Fruit fly (Drosophila melanogaster) whole organism, embryonic: ENCODE results near the gene CG2321.

Experiments
- ATbp ChIP-seq: fragments of 200-800 bp; sonication (Bioruptor generic); optimal IDR thresholded peaks from 2 replicates; lab custom pipeline; 2017; ENCODE audit warnings: missing biosample characterization, mild to moderate bottlenecking, missing genetic modification characterization, missing genetic modification reagents
- BtbVII ChIP-seq: fragments of 200-800 bp; sonication (Bioruptor generic); optimal IDR thresholded peaks from 3 replicates; lab custom pipeline; 2017; ENCODE audit warnings: missing biosample characterization, mild to moderate bottlenecking, missing genetic modification characterization
- CG14667 ChIP-seq: fragments of 200-800 bp; sonication (Bioruptor generic); IDR thresholded peaks from 2 replicates; pipeline ENCODE4 v1.3.6; 2022; ENCODE audit warnings: missing biosample characterization, missing genetic modification characterization
- CG1529 ChIP-seq: fragments of 200-800 bp; sonication (Bioruptor generic); optimal IDR thresholded peaks from 3 replicates; lab custom pipeline; 2018; ENCODE audit warnings: missing biosample characterization, missing genetic modification characterization
- CG1602 ChIP-seq: fragments of 200-800 bp; sonication (Bioruptor generic); optimal IDR thresholded peaks from 3 replicates; lab custom pipeline; 2016; ENCODE audit warnings: missing biosample characterization, missing genetic modification characterization
- CG16815 ChIP-seq: fragments of 200-800 bp; sonication (Bioruptor generic); optimal IDR thresholded peaks from 3 replicates; lab custom pipeline; 2017; ENCODE audit warnings: missing biosample characterization, mild to moderate bottlenecking, missing genetic modification characterization
- CG18764 ChIP-seq: fragments of 200-800 bp; sonication (Bioruptor generic); optimal IDR thresholded peaks from 3 replicates; lab custom pipeline; 2016; ENCODE audit warnings: missing biosample characterization, missing genetic modification characterization
- CG32767 ChIP-seq: fragments of 200-800 bp; sonication (Bioruptor generic); IDR thresholded peaks from 2 replicates; pipeline ENCODE4 v1.3.6; 2022; ENCODE audit warnings: missing biosample characterization, missing genetic modification characterization
- CG4617 ChIP-seq: fragments of 200-800 bp; sonication (Bioruptor generic); optimal IDR thresholded peaks from 3 replicates; lab custom pipeline; 2016; ENCODE audit warnings: missing biosample characterization, missing genetic modification characterization, borderline replicate concordance
- CG7357 ChIP-seq: fragments of 200-800 bp; sonication (Bioruptor generic); IDR thresholded peaks from 3 replicates; pipeline ENCODE4 v1.3.6; 2022; ENCODE audit warnings: missing biosample characterization, missing genetic modification characterization
- CG7786 ChIP-seq: fragments of 200-800 bp; sonication (Bioruptor generic); optimal IDR thresholded peaks from 2 replicates; lab custom pipeline; 2016; ENCODE audit warnings: missing biosample characterization, missing genetic modification characterization
- CG9437 ChIP-seq: fragments of 200-800 bp; sonication (Bioruptor generic); optimal IDR thresholded peaks from 2 replicates; lab custom pipeline; 2018; ENCODE audit warnings: missing biosample characterization, mild to moderate bottlenecking, missing genetic modification characterization
- CTCF ChIP-seq: fragments of 200-800 bp; sonication (Bioruptor generic); optimal IDR thresholded peaks from 2 replicates; lab custom pipeline; 2017; ENCODE audit warnings: missing biosample characterization, mild to moderate bottlenecking, missing genetic modification characterization, moderate library complexity
- Dbx ChIP-seq: fragments of 200-800 bp; sonication (Bioruptor generic); IDR thresholded peaks from 3 replicates; pipeline ENCODE4 v1.3.6; 2022; ENCODE audit warnings: missing biosample characterization, missing genetic modification characterization
- E2f2 ChIP-seq: fragments of 200-800 bp; sonication (Bioruptor generic); IDR thresholded peaks from 2 replicates; pipeline ENCODE4 v1.3.6; 2022; ENCODE audit warnings: missing biosample characterization, missing genetic modification characterization
- Ets97D ChIP-seq: fragments of 200-800 bp; sonication (Bioruptor generic); optimal IDR thresholded peaks from 3 replicates; lab custom pipeline; 2016; ENCODE audit warnings: missing biosample characterization, missing genetic modification characterization
- GATAe ChIP-seq: fragments of 200-800 bp; sonication (Bioruptor generic); conservative IDR thresholded peaks from 2 replicates; pipeline ENCODE4 v1.3.6; 2022; ENCODE audit warnings: missing biosample characterization, missing genetic modification characterization
- H15 ChIP-seq: fragments of 200-800 bp; sonication (Bioruptor generic); IDR thresholded peaks from 3 replicates; pipeline ENCODE4 v1.3.6; 2022; ENCODE audit warnings: missing biosample characterization, missing genetic modification characterization
- H2.0 ChIP-seq: fragments of 200-800 bp; sonication (Bioruptor generic); IDR thresholded peaks from 2 replicates; pipeline ENCODE4 v1.3.6; 2022; ENCODE audit warnings: missing biosample characterization, missing genetic modification characterization
- Jarid2 ChIP-seq: fragments of 200-800 bp; sonication (Bioruptor generic); optimal IDR thresholded peaks from 3 replicates; lab custom pipeline; 2017; ENCODE audit warnings: mild to moderate bottlenecking, missing biosample characterization, missing genetic modification reagents, missing genetic modification characterization
- MESR4 ChIP-seq: fragments of 200-800 bp; sonication (Bioruptor generic); optimal IDR thresholded peaks from 2 replicates; lab custom pipeline; 2018; ENCODE audit warnings: missing biosample characterization, mild to moderate bottlenecking, missing genetic modification characterization, moderate library complexity
- NC2α ChIP-seq: fragments of 200-800 bp; sonication (Bioruptor generic); optimal IDR thresholded peaks from 2 replicates; lab custom pipeline; 2016; ENCODE audit warnings: missing biosample characterization, missing genetic modification characterization
- Oli ChIP-seq: fragments of 200-800 bp; sonication (Bioruptor generic); optimal IDR thresholded peaks from 2 replicates; lab custom pipeline; 2018; ENCODE audit warnings: missing biosample characterization, mild to moderate bottlenecking, missing genetic modification characterization, moderate library complexity
- Opbp ChIP-seq: fragments of 200-800 bp; sonication (Bioruptor generic); IDR thresholded peaks from 3 replicates; pipeline ENCODE4 v1.3.6; 2022; ENCODE audit warnings: missing biosample characterization, missing genetic modification characterization; ENCODE audit not compliant: partially characterized antibody
- Pdp1 ChIP-seq, 2 experiments: fragments of 200-800 bp; sonication (Bioruptor generic); optimal IDR thresholded peaks; 3 replicates each; lab custom pipeline; 2016; ENCODE audit warnings: missing biosample characterization in 2 of 2, missing genetic modification characterization in 2 of 2, mild to moderate bottlenecking in 1 of 2, moderate library complexity in 1 of 2
- Ptx1 ChIP-seq: fragments of 200-800 bp; sonication (Bioruptor generic); IDR thresholded peaks from 2 replicates; pipeline ENCODE4 v1.3.6; 2022; ENCODE audit warnings: missing biosample characterization, missing genetic modification characterization
- Sox102F ChIP-seq: fragments of 200-800 bp; sonication (Bioruptor generic); optimal IDR thresholded peaks from 2 replicates; lab custom pipeline; 2018; ENCODE audit warnings: missing biosample characterization, mild to moderate bottlenecking, missing genetic modification characterization, moderate library complexity
- Usf ChIP-seq: fragments of 200-800 bp; sonication (Bioruptor generic); optimal IDR thresholded peaks from 2 replicates; lab custom pipeline; 2017; ENCODE audit warnings: missing genotype, missing biosample characterization, missing genetic modification characterization
- Vsx1 ChIP-seq: fragments of 200-800 bp; sonication (Bioruptor generic); optimal IDR thresholded peaks from 2 replicates; lab custom pipeline; 2017; ENCODE audit warnings: missing biosample characterization, mild to moderate bottlenecking, missing genetic modification characterization, missing genetic modification reagents
- ara ChIP-seq: fragments of 200-800 bp; sonication (Bioruptor generic); IDR thresholded peaks from 2 replicates; pipeline ENCODE4 v1.3.6; 2022; ENCODE audit warnings: missing biosample characterization, missing genetic modification characterization
- bowl ChIP-seq: fragments of 200-800 bp; sonication (Bioruptor generic); IDR thresholded peaks from 2 replicates; pipeline ENCODE4 v1.3.6; 2022; ENCODE audit warnings: missing biosample characterization, missing genetic modification characterization
- corto ChIP-seq: fragments of 200-800 bp; sonication (Bioruptor generic); optimal IDR thresholded peaks from 2 replicates; lab custom pipeline; 2016; ENCODE audit warnings: missing biosample characterization, mild to moderate bottlenecking, missing genetic modification characterization, moderate library complexity
- emc ChIP-seq: fragments of 200-800 bp; sonication (Bioruptor generic); optimal IDR thresholded peaks from 2 replicates; lab custom pipeline; 2016; ENCODE audit warnings: missing biosample characterization, missing genetic modification characterization
- gsb ChIP-seq: fragments of 200-800 bp; sonication (Bioruptor generic); IDR thresholded peaks from 2 replicates; pipeline ENCODE4 v1.3.6; 2022; ENCODE audit warnings: missing biosample characterization, missing genetic modification characterization
- h ChIP-seq: fragments of >200 bp; optimal IDR thresholded peaks from 2 replicates; lab custom pipeline; 2017
- hbn ChIP-seq: fragments of 200-800 bp; sonication (Bioruptor generic); IDR thresholded peaks from 2 replicates; pipeline ENCODE4 v1.3.6; 2022; ENCODE audit warnings: missing biosample characterization, missing genetic modification characterization; ENCODE audit not compliant: partially characterized antibody
- ken ChIP-seq: fragments of 200-800 bp; sonication (Bioruptor generic); IDR thresholded peaks from 3 replicates; pipeline ENCODE4 v1.3.6; 2022; ENCODE audit warnings: missing biosample characterization, missing genetic modification characterization
- mam ChIP-seq: fragments of 200-800 bp; sonication (Bioruptor generic); optimal IDR thresholded peaks from 3 replicates; lab custom pipeline; 2016; ENCODE audit warnings: missing biosample characterization, missing genetic modification characterization
- p53 ChIP-seq: fragments of 200-800 bp; sonication (Bioruptor generic); optimal IDR thresholded peaks from 2 replicates; lab custom pipeline; 2016; ENCODE audit warnings: missing biosample characterization, missing genetic modification characterization
- rib ChIP-seq: fragments of 200-800 bp; sonication (Bioruptor generic); IDR thresholded peaks from 2 replicates; pipeline ENCODE4 v1.3.6; 2022; ENCODE audit warnings: missing biosample characterization, missing genetic modification characterization
- sd ChIP-seq: fragments of 200-800 bp; sonication (Bioruptor generic); optimal IDR thresholded peaks from 3 replicates; lab custom pipeline; 2018; ENCODE audit warnings: missing biosample characterization, mild to moderate bottlenecking, missing genetic modification characterization, moderate library complexity
- sens-2 ChIP-seq: fragments of 200-800 bp; sonication (Bioruptor generic); IDR thresholded peaks from 2 replicates; pipeline ENCODE4 v1.3.6; 2022; ENCODE audit warnings: missing biosample characterization, missing genetic modification characterization
- seq ChIP-seq: fragments of 200-800 bp; sonication (Bioruptor generic); IDR thresholded peaks from 2 replicates; pipeline ENCODE4 v1.3.6; 2022; ENCODE audit warnings: missing biosample characterization, missing genetic modification characterization
- shn ChIP-seq: fragments of 200-800 bp; sonication (Bioruptor generic); optimal IDR thresholded peaks from 3 replicates; lab custom pipeline; 2016; ENCODE audit warnings: missing biosample characterization, missing genetic modification characterization
- slbo ChIP-seq: fragments of 200-800 bp; sonication (Bioruptor generic); IDR thresholded peaks from 2 replicates; pipeline ENCODE4 v1.3.6; 2022; ENCODE audit warnings: missing biosample characterization, missing genetic modification characterization
- slou ChIP-seq: fragments of 200-800 bp; sonication (Bioruptor generic); optimal IDR thresholded peaks from 3 replicates; lab custom pipeline; 2016; ENCODE audit warnings: missing biosample characterization, missing genetic modification characterization
- sna ChIP-seq: fragments of 200-800 bp; sonication (Bioruptor generic); IDR thresholded peaks from 2 replicates; pipeline ENCODE4 v1.3.6; 2022; ENCODE audit warnings: missing biosample characterization, missing genetic modification characterization; ENCODE audit not compliant: partially characterized antibody
- sqz ChIP-seq: fragments of 200-800 bp; sonication (Bioruptor generic); optimal IDR thresholded peaks from 3 replicates; lab custom pipeline; 2018; ENCODE audit warnings: missing biosample characterization, mild to moderate bottlenecking, missing genetic modification characterization
- tin ChIP-seq: fragments of 200-800 bp; sonication (Bioruptor generic); optimal IDR thresholded peaks from 3 replicates; lab custom pipeline; 2016; ENCODE audit warnings: missing biosample characterization, missing genetic modification characterization
- tup ChIP-seq: fragments of 200-800 bp; sonication (Bioruptor generic); optimal IDR thresholded peaks from 2 replicates; lab custom pipeline; 2016; ENCODE audit warnings: missing biosample characterization, mild to moderate bottlenecking, missing genetic modification characterization, moderate library complexity
- zfh1 ChIP-seq: fragments of 200-800 bp; sonication (Bioruptor generic); IDR thresholded peaks from 3 replicates; pipeline ENCODE4 v1.3.6; 2022; ENCODE audit warnings: missing biosample characterization, missing genetic modification characterization

CG2321 gene

dm6 chr3R:29478952-29479538 lies 10.0 kb downstream of the CG2321 start (continued):
- peak; percentile 4 for TF ChIP-seq tin (GFP tag; lab: Kevin White, UChicago)
- no peak for TF ChIP-seq CG4617 (GFP tag; lab: Kevin White, UChicago)
- TF ChIP-seq CG16815: no peak
- no peak for TF ChIP-seq MESR4 (GFP tag; lab: Kevin White, UChicago)
- 0 out of 2 replicates have a peak, but pooled peaks have one; percentile 15 for TF ChIP-seq CG32767
- peak; percentile 76 for TF ChIP-seq ken (GFP tag; lab: Robert Waterston, UW)
- no peak for TF ChIP-seq CG1602 (GFP tag; lab: Kevin White, UChicago)
- TF ChIP-seq bowl (GFP tag; lab: Robert Waterston, UW): peak; percentile 58; the same call in 1 of the 2 replicates
- peak; percentile 58; the same call in 1 of the 2 replicates for TF ChIP-seq H2.0 (GFP tag; lab: Robert Waterston, UW)
- no peak for TF ChIP-seq h (lab: Kevin White, UChicago)
- no peak for TF ChIP-seq sna (GFP tag; lab: Robert Waterston, UW)
- TF ChIP-seq hbn (GFP tag; lab: Robert Waterston, UW): no peak
- peak; percentile 47; the same call in 1 of the 3 replicates for TF ChIP-seq CG7357 (GFP tag; lab: Robert Waterston, UW)
- TF ChIP-seq slbo (GFP tag; lab: Robert Waterston, UW): peak; percentile 70
- peak; percentile 49 for TF ChIP-seq sqz
- peak; percentile 60 for TF ChIP-seq E2f2 (GFP tag; lab: Robert Waterston, UW)
- peak; percentile 51 for TF ChIP-seq ara (GFP tag; lab: Robert Waterston, UW)
- peak; percentile 55; the same call in 2 of the 3 replicates for TF ChIP-seq Dbx (GFP tag; lab: Robert Waterston, UW)
- TF ChIP-seq CG9437 (GFP tag; lab: Kevin White, UChicago): peak; percentile 15
- peak; percentile 32 for TF ChIP-seq CTCF (GFP tag; lab: Kevin White, UChicago)
- TF ChIP-seq Pdp1 (GFP tag; optimal IDR thresholded peaks at IDR 0.05; lab: Kevin White, UChicago): peak; percentile 31 to 34
- no peak for TF ChIP-seq slou (GFP tag; lab: Kevin White, UChicago)
- TF ChIP-seq corto: no peak
- no peak for TF ChIP-seq shn (GFP tag; lab: Kevin White, UChicago)
- peak; percentile 78 for TF ChIP-seq BtbVII (GFP tag; lab: Kevin White, UChicago)
- no peak for TF ChIP-seq p53 (GFP tag; lab: Kevin White, UChicago)
- TF ChIP-seq Sox102F (GFP tag; lab: Kevin White, UChicago): peak; percentile 83
- TF ChIP-seq Usf: no peak
- TF ChIP-seq mam (GFP tag; lab: Kevin White, UChicago): peak; percentile 13
- peak; percentile 37 for TF ChIP-seq CG7786 (GFP tag; lab: Kevin White, UChicago)
- TF ChIP-seq ATbp (GFP tag; lab: Kevin White, UChicago): peak; percentile 61
- TF ChIP-seq rib (GFP tag; lab: Robert Waterston, UW): no peak
- peak; percentile 69 for TF ChIP-seq CG14667
- peak; percentile 29; the same call in 1 of the 2 replicates for TF ChIP-seq gsb (GFP tag; lab: Robert Waterston, UW)
- peak; percentile 11 for TF ChIP-seq CG1529 (GFP tag; lab: Kevin White, UChicago)
- peak; percentile 61 for TF ChIP-seq sd
- TF ChIP-seq seq (GFP tag; lab: Robert Waterston, UW): peak; percentile 75
- TF ChIP-seq GATAe: peak; percentile 10; the same call in 1 of the 2 replicates
- TF ChIP-seq sens-2 (GFP tag; lab: Robert Waterston, UW): peak; percentile 57; the same call in 1 of the 2 replicates
- TF ChIP-seq NC2α (GFP tag; lab: Kevin White, UChicago): no peak
- peak; percentile 62 for TF ChIP-seq Ptx1 (GFP tag; lab: Robert Waterston, UW)
- peak; percentile 38 for TF ChIP-seq Vsx1 (GFP tag; lab: Kevin White, UChicago)
- no peak for TF ChIP-seq CG18764
- TF ChIP-seq Jarid2 (GFP tag; lab: Kevin White, UChicago): peak; percentile 76
- TF ChIP-seq Oli (tag; lab: Kevin White, UChicago): peak; percentile 76
- peak; percentile 18 for TF ChIP-seq Ets97D (GFP tag; lab: Kevin White, UChicago)
- 0 out of 3 replicates have a peak, but pooled peaks have one; percentile 27 for TF ChIP-seq Opbp (GFP tag; lab: Robert Waterston, UW)
- peak; percentile 71 for TF ChIP-seq H15
- no peak for TF ChIP-seq tup (GFP tag; lab: Kevin White, UChicago)
- TF ChIP-seq emc (GFP tag; lab: Kevin White, UChicago): peak; percentile 7
- peak; percentile 61; the same call in 2 of the 3 replicates for TF ChIP-seq zfh1 (GFP tag; lab: Robert Waterston, UW)
